Worm (Caenorhabditis elegans): ENCODE data around the gene srh-75.

ce11 chrV:11087519-11087998 is 30.6 kb upstream of the srh-75 start, which contains the start of gene Y42A5A.1:
- no peak for TF ChIP-seq nhr-76 (tag; optimal IDR thresholded peaks at IDR 0.05)
- TF ChIP-seq zag-1 (tag; optimal IDR thresholded peaks at IDR 0.05): no peak
- TF ChIP-seq ama-1 (optimal IDR thresholded peaks at IDR 0.05): no peak
- TF ChIP-seq unc-62 (GFP tag; optimal IDR thresholded peaks at IDR 0.05): no peak
- TF ChIP-seq tbx-2 (tag; optimal IDR thresholded peaks at IDR 0.05): no peak
- no peak for TF ChIP-seq ztf-11 (tag; optimal IDR thresholded peaks at IDR 0.05)
